Worm (Caenorhabditis elegans) whole organism, early embryonic: ENCODE data around the gene F49H6.12.

Experiments
- B0310.2 ChIP-seq: sonication (generic microtip); optimal IDR thresholded peaks from 2 replicates; lab custom pipeline; 2016; ENCODE audit warnings: mild to moderate bottlenecking, missing genetic modification characterization, missing compliant biosample characterization
- aly-1 ChIP-seq: sonication (generic microtip); optimal IDR thresholded peaks from 2 replicates; lab custom pipeline; 2016; ENCODE audit warnings: missing genetic modification characterization, missing compliant biosample characterization
- ama-1 ChIP-seq: fragments of 150-350 bp; optimal IDR thresholded peaks from 2 replicates; lab custom pipeline; 2014
- ceh-36 ChIP-seq: sonication (generic microtip); optimal IDR thresholded peaks from 2 replicates; lab custom pipeline; 2016; ENCODE audit warnings: missing genetic modification characterization, inconsistent platforms, missing compliant biosample characterization
- flt-1 ChIP-seq: fragments of 200-800 bp; sonication (Bioruptor generic); IDR thresholded peaks from 2 replicates; pipeline ENCODE4 v1.3.6; 2022; ENCODE audit warnings: missing genetic modification characterization, missing compliant biosample characterization
- scrt-1 ChIP-seq: fragments of 200-800 bp; sonication (Bioruptor generic); IDR thresholded peaks from 2 replicates; pipeline ENCODE4 v1.3.6; 2022; ENCODE audit warnings: missing genetic modification characterization, missing compliant biosample characterization
- tbx-11 ChIP-seq: fragments of 200-800 bp; sonication (Bioruptor generic); IDR thresholded peaks from 2 replicates; pipeline ENCODE4 v1.3.6; 2022; ENCODE audit warnings: missing genetic modification characterization, missing compliant biosample characterization
- tbx-37 ChIP-seq: fragments of 200-800 bp; sonication (Bioruptor generic); conservative IDR thresholded peaks from 2 replicates; pipeline ENCODE4 v1.3.6; 2022; ENCODE audit warnings: missing genetic modification reagents, missing genetic modification characterization, missing compliant biosample characterization

ce11 chrV:17001167-17001566 lies 20.1 kb downstream of the F49H6.12 start, which contains the start of gene sri-9:
- TF ChIP-seq ceh-36 (tag; lab: Kevin White, UChicago) = no peak
- TF ChIP-seq B0310.2 = no peak
- no peak for TF ChIP-seq tbx-11 (GFP tag; lab: Robert Waterston, UW)
- TF ChIP-seq ama-1 (lab: Kevin White, UChicago) = no peak
- no peak for TF ChIP-seq aly-1 (tag; lab: Kevin White, UChicago)
- no peak for TF ChIP-seq flt-1 (GFP tag; lab: Robert Waterston, UW)
- no peak for TF ChIP-seq scrt-1
- TF ChIP-seq tbx-37 (GFP tag; lab: Robert Waterston, UW) = no peak
